Fruit fly (Drosophila melanogaster): ENCODE data around the gene Dhc36C.

DNA sequence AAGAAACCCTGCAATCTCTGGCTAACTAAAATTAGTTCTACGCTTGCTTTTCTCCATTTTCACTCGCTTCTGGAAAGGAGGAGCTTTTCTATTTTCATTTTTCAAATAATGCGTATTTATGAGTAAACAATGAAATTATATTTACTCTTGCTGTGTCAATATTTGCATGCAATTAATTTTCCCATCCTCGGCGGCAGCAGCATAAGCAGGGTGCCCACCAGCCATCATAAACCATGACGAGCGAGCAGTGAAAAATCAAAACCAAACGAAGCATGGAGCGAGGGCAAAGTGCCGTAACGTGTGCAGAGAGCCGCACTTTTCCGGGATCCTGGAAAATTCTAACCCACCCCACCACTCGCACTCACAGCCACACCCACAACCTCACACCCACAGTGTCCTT, 32.6 kb downstream of the Dhc36C start:
- TF ChIP-seq spab (GFP tag; optimal IDR thresholded peaks at IDR 0.05) (no peak), CG8319 (GFP tag; optimal IDR thresholded peaks at IDR 0.05) (no peak), fd59A (GFP tag; optimal IDR thresholded peaks at IDR 0.05) (no peak)

Data from whole organism, prepupa.